Worm (Caenorhabditis elegans) whole organism, L3 larva: ENCODE results near the gene K08D8.6.

Experiments
- ZK546.5 ChIP-seq: sonication (generic microtip); optimal IDR thresholded peaks from 2 replicates; lab custom pipeline; 2017; ENCODE audit warnings: missing biosample characterization, missing genetic modification characterization
- aly-2 ChIP-seq: fragments of 150-350 bp; optimal IDR thresholded peaks from 2 replicates; lab custom pipeline; 2014; ENCODE audit warnings: missing biosample characterization, missing genetic modification characterization
- ama-1 ChIP-seq: fragments of 150-350 bp; optimal IDR thresholded peaks from 2 replicates; lab custom pipeline; 2018
- ceh-16 ChIP-seq: sonication (generic microtip); optimal IDR thresholded peaks from 2 replicates; lab custom pipeline; 2017; ENCODE audit warnings: missing biosample characterization, missing genetic modification characterization
- ceh-28 ChIP-seq: fragments of 150-350 bp; optimal IDR thresholded peaks from 2 replicates; lab custom pipeline; 2014; ENCODE audit warnings: missing biosample characterization, missing genetic modification reagents, missing genetic modification characterization
- ceh-9 ChIP-seq: sonication (generic microtip); optimal IDR thresholded peaks from 2 replicates; lab custom pipeline; 2018; ENCODE audit warnings: missing biosample characterization, missing genetic modification characterization
- daf-12 ChIP-seq: fragments of 150-350 bp; optimal IDR thresholded peaks from 2 replicates; lab custom pipeline; 2014; ENCODE audit warnings: missing biosample characterization, missing genetic modification reagents, missing genetic modification characterization
- egl-27 ChIP-seq: sonication (generic microtip); optimal IDR thresholded peaks from 4 replicates; lab custom pipeline; 2017; ENCODE audit warnings: missing biosample characterization, missing genetic modification reagents, missing genetic modification characterization
- elt-1 ChIP-seq: fragments of 150-350 bp; optimal IDR thresholded peaks from 2 replicates; lab custom pipeline; 2014; ENCODE audit warnings: missing biosample characterization, missing genetic modification characterization
- elt-2 ChIP-seq: sonication (generic microtip); optimal IDR thresholded peaks from 2 replicates; lab custom pipeline; 2016; ENCODE audit warnings: missing genetic modification reagents, mild to moderate bottlenecking, missing genetic modification characterization, missing compliant biosample characterization
- elt-3 ChIP-seq, 3 experiments: fragments of 150-350 bp in 1 of 3; sonication (generic microtip) in 2 of 3; optimal IDR thresholded peaks; 2 replicates in 2 of 3; 4 replicates in 1 of 3; lab custom pipeline; 2014 to 2017; ENCODE audit warnings: missing biosample characterization in 3 of 3, missing genetic modification characterization in 3 of 3
- fkh-10 ChIP-seq: sonication (generic microtip); optimal IDR thresholded peaks from 2 replicates; lab custom pipeline; 2017; ENCODE audit warnings: missing biosample characterization, missing genetic modification reagents, missing genetic modification characterization
- fos-1 ChIP-seq: fragments of 150-350 bp; optimal IDR thresholded peaks from 2 replicates; lab custom pipeline; 2014; ENCODE audit warnings: missing biosample characterization, missing genetic modification characterization
- hmg-11 ChIP-seq: sonication (generic microtip); optimal IDR thresholded peaks from 2 replicates; lab custom pipeline; 2016; ENCODE audit warnings: missing genetic modification characterization, missing compliant biosample characterization
- jun-1 ChIP-seq: fragments of 150-350 bp; optimal IDR thresholded peaks from 2 replicates; lab custom pipeline; 2014; ENCODE audit warnings: missing biosample characterization, missing genetic modification reagents, missing genetic modification characterization
- lin-15B ChIP-seq: fragments of 150-350 bp; optimal IDR thresholded peaks from 2 replicates; lab custom pipeline; 2014; ENCODE audit warnings: missing biosample characterization, missing genetic modification characterization
- lin-39 ChIP-seq: fragments of 150-350 bp; optimal IDR thresholded peaks from 2 replicates; lab custom pipeline; 2018; ENCODE audit warnings: missing biosample characterization, missing genetic modification reagents, missing genetic modification characterization
- lsy-12 ChIP-seq: sonication (generic microtip); optimal IDR thresholded peaks from 2 replicates; lab custom pipeline; 2016; ENCODE audit warnings: mild to moderate bottlenecking, missing genetic modification characterization, missing compliant biosample characterization
- mdl-1 ChIP-seq: fragments of 150-350 bp; optimal IDR thresholded peaks from 2 replicates; lab custom pipeline; 2014; ENCODE audit warnings: missing biosample characterization, missing genetic modification characterization
- mml-1 ChIP-seq: fragments of 150-350 bp; sonication (generic microtip); optimal IDR thresholded peaks from 3 replicates; lab custom pipeline; 2014; ENCODE audit warnings: missing biosample characterization, missing genetic modification characterization
- nfya-1 ChIP-seq: sonication (generic microtip); optimal IDR thresholded peaks from 2 replicates; lab custom pipeline; 2017; ENCODE audit warnings: missing genetic modification characterization, mild to moderate bottlenecking, missing compliant biosample characterization, antibody characterized with exemption, moderate library complexity; ENCODE audit not compliant: insufficient read depth
- nhr-11 ChIP-seq: fragments of 150-350 bp; optimal IDR thresholded peaks from 2 replicates; lab custom pipeline; 2014; ENCODE audit warnings: missing biosample characterization, missing genetic modification characterization
- nhr-12 ChIP-seq: fragments of 150-350 bp; optimal IDR thresholded peaks from 2 replicates; lab custom pipeline; 2014; ENCODE audit warnings: missing biosample characterization, missing genetic modification characterization
- nhr-23 ChIP-seq: fragments of 150-350 bp; optimal IDR thresholded peaks from 2 replicates; lab custom pipeline; 2014; ENCODE audit warnings: missing biosample characterization, missing genetic modification reagents, missing genetic modification characterization
- nhr-237 ChIP-seq: fragments of 150-350 bp; optimal IDR thresholded peaks from 2 replicates; lab custom pipeline; 2014; ENCODE audit warnings: missing biosample characterization, missing genetic modification characterization
- nhr-25 ChIP-seq: sonication (generic microtip); optimal IDR thresholded peaks from 2 replicates; lab custom pipeline; 2017; ENCODE audit warnings: missing biosample characterization, missing genetic modification characterization
- nhr-43 ChIP-seq: sonication (generic microtip); optimal IDR thresholded peaks from 2 replicates; lab custom pipeline; 2016; ENCODE audit warnings: mild to moderate bottlenecking, missing genetic modification characterization, missing compliant biosample characterization; ENCODE audit not compliant: poor library complexity, severe bottlenecking
- nhr-67 ChIP-seq: fragments of 150-350 bp; optimal IDR thresholded peaks from 2 replicates; lab custom pipeline; 2014; ENCODE audit warnings: missing biosample characterization, missing genetic modification characterization
- nhr-76 ChIP-seq: fragments of 150-350 bp; sonication (generic microtip); optimal IDR thresholded peaks from 5 replicates; lab custom pipeline; 2014; ENCODE audit warnings: missing biosample characterization, missing genetic modification characterization
- nhr-77 ChIP-seq: fragments of 150-350 bp; optimal IDR thresholded peaks from 2 replicates; lab custom pipeline; 2014; ENCODE audit warnings: missing biosample characterization, missing genetic modification characterization
- pha-4 ChIP-seq: fragments of 150-350 bp; optimal IDR thresholded peaks from 2 replicates; lab custom pipeline; 2014; ENCODE audit warnings: missing biosample characterization, missing genetic modification reagents, missing genetic modification characterization
- pqm-1 ChIP-seq: fragments of 150-350 bp; optimal IDR thresholded peaks from 2 replicates; lab custom pipeline; 2017; ENCODE audit warnings: missing biosample characterization, missing genetic modification characterization, inconsistent platforms
- sea-2 ChIP-seq: fragments of 150-350 bp; sonication (generic microtip); optimal IDR thresholded peaks from 4 replicates; lab custom pipeline; 2014; ENCODE audit warnings: missing biosample characterization, missing genetic modification reagents, missing genetic modification characterization
- skn-1 ChIP-seq: fragments of 150-350 bp; optimal IDR thresholded peaks from 2 replicates; lab custom pipeline; 2014; ENCODE audit warnings: missing biosample characterization, missing genetic modification characterization
- snpc-4 ChIP-seq: fragments of 150-350 bp; optimal IDR thresholded peaks from 2 replicates; lab custom pipeline; 2014; ENCODE audit warnings: missing biosample characterization, missing genetic modification characterization
- unc-39 ChIP-seq: sonication (generic microtip); optimal IDR thresholded peaks from 4 replicates; lab custom pipeline; 2017; ENCODE audit warnings: missing biosample characterization, missing genetic modification characterization
- unc-62 ChIP-seq: fragments of 150-350 bp; sonication (generic microtip); optimal IDR thresholded peaks from 4 replicates; lab custom pipeline; 2014; ENCODE audit warnings: missing biosample characterization, missing genetic modification reagents, missing genetic modification characterization
- zag-1 ChIP-seq: fragments of 150-350 bp; optimal IDR thresholded peaks from 2 replicates; lab custom pipeline; 2014; ENCODE audit warnings: missing biosample characterization, missing genetic modification characterization
- ztf-11 ChIP-seq: fragments of 150-350 bp; optimal IDR thresholded peaks from 2 replicates; lab custom pipeline; 2014; ENCODE audit warnings: missing biosample characterization, missing genetic modification characterization
- ztf-4 ChIP-seq: fragments of 150-350 bp; optimal IDR thresholded peaks from 2 replicates; lab custom pipeline; 2014; ENCODE audit warnings: missing biosample characterization, missing genetic modification characterization

Gene K08D8.6

ce11 chrIV:12842895-12843294 lies 47.4 kb downstream of the K08D8.6 start:
- no peak for TF ChIP-seq elt-1
- no peak for TF ChIP-seq mdl-1
- TF ChIP-seq nfya-1, result peak; percentile 14

ce11 chrIV:12842121-12842520 lies 48.2 kb downstream of the K08D8.6 start:
- TF ChIP-seq fos-1 (tag; lab: Kevin White, UChicago), result peak; percentile 53
- TF ChIP-seq ceh-28 (tag; lab: Kevin White, UChicago), result no peak
- peak; percentile 22 for TF ChIP-seq skn-1 (tag; lab: Kevin White, UChicago)
- peak; percentile 80 for TF ChIP-seq jun-1 (tag; lab: Kevin White, UChicago)
- peak; percentile 95 for TF ChIP-seq pqm-1
- TF ChIP-seq pha-4 (tag; lab: Kevin White, UChicago), result peak; percentile 86
- TF ChIP-seq elt-2 (tag; lab: Kevin White, UChicago), result peak; percentile 98
- TF ChIP-seq ceh-9, result no peak
- no peak for TF ChIP-seq egl-27 (tag; lab: Kevin White, UChicago)

ce11 chrIV:12840873-12841272 lies 49.4 kb downstream of the K08D8.6 start:
- TF ChIP-seq nhr-237 (tag; lab: Kevin White, UChicago) (no peak), ZK546.5 (tag; lab: Kevin White, UChicago) (no peak), lsy-12 (tag; lab: Kevin White, UChicago) (no peak), elt-2 (tag; lab: Kevin White, UChicago) (no peak), nhr-67 (tag; lab: Kevin White, UChicago) (no peak), mml-1 (no peak), nfya-1 (no peak), lin-15B (tag; lab: Kevin White, UChicago) (no peak)

- TF ChIP-seq elt-3 (tag; optimal IDR thresholded peaks at IDR 0.05; lab: Kevin White, UChicago) (no peak), ceh-16 (tag; lab: Kevin White, UChicago) (no peak), skn-1 (tag; lab: Kevin White, UChicago) (no peak), jun-1 (tag; lab: Kevin White, UChicago) (no peak), elt-2 (tag; lab: Kevin White, UChicago) (peak; percentile 17), nhr-67 (tag; lab: Kevin White, UChicago) (no peak), snpc-4 (tag; lab: Kevin White, UChicago) (no peak), sea-2 (GFP tag; lab: Kevin White, UChicago) (no peak), ceh-9 (no peak), ztf-11 (tag; lab: Kevin White, UChicago) (no peak), nhr-43 (tag; lab: Kevin White, UChicago) (no peak), unc-39 (no peak), aly-2 (tag; lab: Kevin White, UChicago) (no peak), egl-27 (tag; lab: Kevin White, UChicago) (no peak), nhr-76 (tag; lab: Kevin White, UChicago) (no peak), lin-39 (tag; lab: Kevin White, UChicago) (no peak), nfya-1 (peak; percentile 17), nhr-25 (peak; percentile 5), nhr-23 (no peak), nhr-237 (tag; lab: Kevin White, UChicago) (no peak), fos-1 (tag; lab: Kevin White, UChicago) (no peak), pqm-1 (no peak), mdl-1 (no peak), nhr-77 (tag; lab: Kevin White, UChicago) (no peak), daf-12 (tag; lab: Kevin White, UChicago) (no peak), nhr-11 (tag; lab: Kevin White, UChicago) (no peak), nhr-12 (tag; lab: Kevin White, UChicago) (no peak), hmg-11 (peak; percentile 40), pha-4 (tag; lab: Kevin White, UChicago) (peak; percentile 62), zag-1 (no peak), fkh-10 (GFP tag; lab: Kevin White, UChicago) (no peak), ama-1 (no peak), mml-1 (no peak), ceh-28 (tag; lab: Kevin White, UChicago) (no peak), unc-62 (GFP tag; lab: Kevin White, UChicago) (no peak), ztf-4 (tag; lab: Kevin White, UChicago) (no peak)
These were observed 50.0 kb downstream of the K08D8.6 start for ce11 chrIV:12840348-12840747.
